Worm (Caenorhabditis elegans): Measurements from ENCODE around the gene msp-45.

- TF ChIP-seq ceh-30 (tag; optimal IDR thresholded peaks at IDR 0.05) (no peak), ceh-22 (tag; optimal IDR thresholded peaks at IDR 0.05) (no peak), dmd-4 (tag; optimal IDR thresholded peaks at IDR 0.05; ENCODE audit: borderline replicate concordance) (no peak), pqm-1 (tag; optimal IDR thresholded peaks at IDR 0.05) (no peak), pha-2 (tag; optimal IDR thresholded peaks at IDR 0.05) (no peak), rnt-1 (tag; optimal IDR thresholded peaks at IDR 0.05) (no peak), elt-4 (tag; optimal IDR thresholded peaks at IDR 0.05) (no peak), elt-2 (tag; optimal IDR thresholded peaks at IDR 0.05) (no peak)
Measured at ce11 chrII:5180272-5180671, 23.4 kb upstream of the msp-45 start.
